Worm (Caenorhabditis elegans) whole organism, early embryonic: ENCODE data around the gene F53C3.3.

Experiments
- ama-1 ChIP-seq: fragments of 150-350 bp; optimal IDR thresholded peaks from 2 replicates; lab custom pipeline; 2014
- flt-1 ChIP-seq: fragments of 200-800 bp; sonication (Bioruptor generic); IDR thresholded peaks from 2 replicates; pipeline ENCODE4 v1.3.6; 2022; ENCODE audit warnings: missing genetic modification characterization, missing compliant biosample characterization
- tbx-11 ChIP-seq: fragments of 200-800 bp; sonication (Bioruptor generic); IDR thresholded peaks from 2 replicates; pipeline ENCODE4 v1.3.6; 2022; ENCODE audit warnings: missing genetic modification characterization, missing compliant biosample characterization
- tbx-37 ChIP-seq: fragments of 200-800 bp; sonication (Bioruptor generic); conservative IDR thresholded peaks from 2 replicates; pipeline ENCODE4 v1.3.6; 2022; ENCODE audit warnings: missing genetic modification reagents, missing genetic modification characterization, missing compliant biosample characterization

DNA sequence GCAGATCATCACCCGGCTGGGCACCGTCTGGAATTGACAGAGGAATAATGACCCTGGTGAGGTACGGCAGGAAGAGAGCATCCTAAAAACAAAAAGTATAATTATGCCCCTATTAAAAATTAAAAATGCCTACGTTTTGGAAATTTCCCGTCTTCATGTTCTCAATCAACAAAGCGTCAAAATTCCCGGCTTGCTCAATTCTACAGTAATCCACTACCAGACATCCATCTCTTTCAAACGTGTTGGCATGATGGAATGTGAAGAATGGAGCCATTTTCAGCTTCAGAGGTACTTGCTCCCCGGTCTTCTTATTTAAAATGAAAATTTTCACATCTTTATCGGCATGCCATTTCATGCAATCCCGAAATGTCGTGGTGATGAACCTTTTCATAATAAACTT, 6.6 kb downstream of the F53C3.3 start:
- TF ChIP-seq flt-1 (GFP tag; lab: Robert Waterston, UW), result no peak
- TF ChIP-seq tbx-11 (GFP tag; lab: Robert Waterston, UW), result no peak
- no peak for TF ChIP-seq tbx-37 (GFP tag; lab: Robert Waterston, UW)
- TF ChIP-seq ama-1 (lab: Kevin White, UChicago), result no peak
